Worm (Caenorhabditis elegans): ENCODE data around the gene lmbr-1.
A peak's percentile ranks its signal among the peaks of the same experiment; 100 is the strongest.

DNA sequence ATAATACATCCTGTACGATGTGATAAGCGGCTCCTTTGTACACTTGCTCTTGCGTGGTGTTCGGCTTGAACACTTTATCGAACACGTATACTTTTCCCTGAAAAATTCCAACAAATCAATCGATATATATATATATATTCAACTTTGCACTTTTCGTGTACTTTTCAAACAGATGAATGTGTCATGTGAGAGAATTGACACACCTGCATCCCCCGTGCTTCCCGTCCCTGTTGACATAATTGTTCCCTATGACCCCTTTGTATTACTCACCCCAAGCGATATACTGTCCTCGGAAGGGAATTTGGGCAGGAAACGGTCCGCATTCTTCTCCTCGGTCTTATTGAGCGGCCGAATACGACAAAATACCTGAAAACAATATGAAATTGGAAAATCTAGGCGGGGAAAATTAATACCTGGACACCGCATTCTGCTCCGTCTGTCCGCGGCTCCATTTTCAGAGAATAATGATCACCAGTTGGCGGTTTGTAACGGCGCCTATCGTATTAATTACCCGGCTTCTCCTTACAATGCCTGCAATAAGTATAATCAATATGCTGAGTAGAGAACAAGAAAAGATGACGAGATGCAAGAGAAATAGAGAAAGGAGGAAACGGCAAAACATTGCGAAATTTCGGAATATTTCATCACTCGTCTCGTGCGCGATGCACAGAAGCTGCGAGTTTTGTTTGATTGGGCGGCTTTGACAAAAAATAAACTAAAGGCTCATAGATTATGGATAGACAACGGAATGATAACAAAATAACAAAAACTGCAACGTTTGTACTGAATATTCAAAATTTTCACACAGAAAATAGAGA lies 17.2 kb upstream of the lmbr-1 start, which contains the start of gene unc-116:
- TF ChIP-seq nfya-1 (tag; optimal IDR thresholded peaks at IDR 0.05): peak; percentile 20
- TF ChIP-seq zip-5 (tag; optimal IDR thresholded peaks at IDR 0.05): no peak
- no peak for TF ChIP-seq ceh-18 (tag; optimal IDR thresholded peaks at IDR 0.05)
- TF ChIP-seq ceh-19 (GFP tag; optimal IDR thresholded peaks at IDR 0.05): no peak
- TF ChIP-seq sox-4 (tag; optimal IDR thresholded peaks at IDR 0.05): no peak
- peak; percentile 5 for TF ChIP-seq ceh-31 (tag; optimal IDR thresholded peaks at IDR 0.05)
- TF ChIP-seq tbx-2 (tag; optimal IDR thresholded peaks at IDR 0.05): no peak
- no peak for TF ChIP-seq nhr-11 (tag; optimal IDR thresholded peaks at IDR 0.05)
- no peak for TF ChIP-seq rnt-1 (tag; optimal IDR thresholded peaks at IDR 0.05)
- no peak for TF ChIP-seq odd-2 (tag; optimal IDR thresholded peaks at IDR 0.05)
- no peak for TF ChIP-seq fkh-10 (GFP tag; optimal IDR thresholded peaks at IDR 0.05)
- peak; percentile 3 for TF ChIP-seq unc-42 (tag; optimal IDR thresholded peaks at IDR 0.05)
- no peak for TF ChIP-seq dmd-4 (tag; optimal IDR thresholded peaks at IDR 0.05; ENCODE audit: borderline replicate concordance)
